Fruit fly (Drosophila melanogaster) whole organism, embryonic: ENCODE results near the gene Moe.

Experiments
- Asciz ChIP-seq: fragments of 200-800 bp; sonication (Bioruptor generic); optimal IDR thresholded peaks from 2 replicates; lab custom pipeline; 2017; ENCODE audit warnings: missing biosample characterization, mild to moderate bottlenecking, missing genetic modification characterization, missing genetic modification reagents
- BEAF-32 ChIP-seq: fragments of 200-800 bp; sonication (Bioruptor generic); optimal IDR thresholded peaks from 3 replicates; lab custom pipeline; 2017; ENCODE audit warnings: missing biosample characterization, missing genetic modification characterization, mild to moderate bottlenecking, moderate library complexity, missing genetic modification reagents
- CG10959 ChIP-seq: fragments of 200-800 bp; sonication (Bioruptor generic); IDR thresholded peaks from 2 replicates; pipeline ENCODE4 v1.3.6; 2022; ENCODE audit warnings: missing biosample characterization, missing genetic modification characterization
- CG1529 ChIP-seq: fragments of 200-800 bp; sonication (Bioruptor generic); optimal IDR thresholded peaks from 3 replicates; lab custom pipeline; 2018; ENCODE audit warnings: missing biosample characterization, missing genetic modification characterization
- CG16863 ChIP-seq: fragments of 200-800 bp; sonication (Bioruptor generic); optimal IDR thresholded peaks from 3 replicates; lab custom pipeline; 2016; ENCODE audit warnings: missing biosample characterization, missing genetic modification characterization
- CG18599 ChIP-seq: fragments of 200-800 bp; sonication (Bioruptor generic); optimal IDR thresholded peaks from 3 replicates; lab custom pipeline; 2017; ENCODE audit warnings: missing biosample characterization, missing genetic modification characterization, mild to moderate bottlenecking, moderate library complexity, missing genetic modification reagents
- CG2678 ChIP-seq: fragments of 200-800 bp; sonication (Bioruptor generic); optimal IDR thresholded peaks from 3 replicates; lab custom pipeline; 2019; ENCODE audit warnings: missing biosample characterization, mild to moderate bottlenecking, missing genetic modification characterization, moderate library complexity
- CG3995 ChIP-seq: fragments of 200-800 bp; sonication (Bioruptor generic); optimal IDR thresholded peaks from 3 replicates; lab custom pipeline; 2016; ENCODE audit warnings: missing biosample characterization, missing genetic modification characterization
- CG43689 ChIP-seq: fragments of 200-800 bp; sonication (Bioruptor generic); IDR thresholded peaks from 2 replicates; pipeline ENCODE4 v1.3.6; 2022; ENCODE audit warnings: missing biosample characterization, missing genetic modification characterization
- CG6654 ChIP-seq: fragments of 200-800 bp; sonication (Bioruptor generic); optimal IDR thresholded peaks from 2 replicates; lab custom pipeline; 2017; ENCODE audit warnings: missing biosample characterization, mild to moderate bottlenecking, missing genetic modification characterization
- CG6813 ChIP-seq: fragments of 200-800 bp; sonication (Bioruptor generic); optimal IDR thresholded peaks from 2 replicates; lab custom pipeline; 2017; ENCODE audit warnings: missing biosample characterization, missing genetic modification characterization, mild to moderate bottlenecking, moderate library complexity, missing genetic modification reagents
- CG7839 ChIP-seq: fragments of 200-800 bp; sonication (Bioruptor generic); optimal IDR thresholded peaks from 3 replicates; lab custom pipeline; 2018; ENCODE audit warnings: missing biosample characterization, mild to moderate bottlenecking, missing genetic modification characterization, moderate library complexity
- CG8089 ChIP-seq: fragments of 200-800 bp; sonication (Bioruptor generic); optimal IDR thresholded peaks from 3 replicates; lab custom pipeline; 2016; ENCODE audit warnings: missing biosample characterization, missing genetic modification characterization
- CG8290 ChIP-seq, 3 experiments: fragments of 200-800 bp; sonication (Bioruptor generic); optimal IDR thresholded peaks; 2 replicates each; lab custom pipeline; 2016 to 2019; ENCODE audit warnings: missing biosample characterization in 3 of 3, missing genetic modification characterization in 3 of 3, mild to moderate bottlenecking in 2 of 3, moderate library complexity in 1 of 3
- CG9215 ChIP-seq: fragments of 200-800 bp; sonication (Bioruptor generic); IDR thresholded peaks from 2 replicates; pipeline ENCODE4 v1.3.6; 2022; ENCODE audit warnings: missing biosample characterization, missing genetic modification characterization
- CrebB ChIP-seq: fragments of 200-800 bp; sonication (Bioruptor generic); optimal IDR thresholded peaks from 3 replicates; lab custom pipeline; 2018; ENCODE audit warnings: missing biosample characterization, mild to moderate bottlenecking, missing genetic modification characterization
- D19B ChIP-seq: fragments of 200-800 bp; sonication (Bioruptor generic); optimal IDR thresholded peaks from 2 replicates; lab custom pipeline; 2017; ENCODE audit warnings: missing biosample characterization, mild to moderate bottlenecking, missing genetic modification characterization
- Deaf1 ChIP-seq: fragments of 200-800 bp; optimal IDR thresholded peaks from 3 replicates; lab custom pipeline; 2019; ENCODE audit warnings: missing biosample characterization, mild to moderate bottlenecking, missing genetic modification characterization, moderate library complexity
- Dll ChIP-seq: fragments of 200-800 bp; sonication (Bioruptor generic); IDR thresholded peaks from 4 replicates; pipeline ENCODE4 v1.3.6; 2022; ENCODE audit warnings: missing biosample characterization, missing genetic modification characterization; ENCODE audit not compliant: partially characterized antibody
- Dref ChIP-seq: fragments of 200-800 bp; sonication (Bioruptor generic); IDR thresholded peaks from 2 replicates; pipeline ENCODE4 v1.3.6; 2022; ENCODE audit warnings: missing biosample characterization, missing genetic modification characterization
- ERR ChIP-seq: fragments of 200-800 bp; sonication (Bioruptor generic); optimal IDR thresholded peaks from 2 replicates; lab custom pipeline; 2016; ENCODE audit warnings: missing biosample characterization, missing genetic modification characterization
- Fer3 ChIP-seq: fragments of 200-800 bp; sonication (Bioruptor generic); optimal IDR thresholded peaks from 2 replicates; lab custom pipeline; 2018; ENCODE audit warnings: missing biosample characterization, mild to moderate bottlenecking, missing genetic modification characterization, moderate library complexity
- H15 ChIP-seq: fragments of 200-800 bp; sonication (Bioruptor generic); IDR thresholded peaks from 3 replicates; pipeline ENCODE4 v1.3.6; 2022; ENCODE audit warnings: missing biosample characterization, missing genetic modification characterization
- Hr3 ChIP-seq: fragments of 200-800 bp; sonication (Bioruptor generic); optimal IDR thresholded peaks from 3 replicates; lab custom pipeline; 2016; ENCODE audit warnings: missing biosample characterization, missing genetic modification characterization
- Kr ChIP-seq: fragments of 200-800 bp; sonication (Bioruptor generic); optimal IDR thresholded peaks from 2 replicates; lab custom pipeline; 2017; ENCODE audit warnings: missing biosample characterization, mild to moderate bottlenecking, missing genetic modification characterization
- Mad ChIP-seq: fragments of 200-800 bp; sonication (Bioruptor generic); optimal IDR thresholded peaks from 2 replicates; lab custom pipeline; 2016; ENCODE audit warnings: missing biosample characterization, missing genetic modification characterization
- Med ChIP-seq: fragments of 200-800 bp; sonication (Bioruptor generic); peaks from one replicate; lab custom pipeline; 2016; ENCODE audit warnings: missing biosample characterization, missing genetic modification characterization, mild to moderate bottlenecking, inconsistent platforms, moderate library complexity
- Optix ChIP-seq: fragments of 200-800 bp; sonication (Bioruptor generic); IDR thresholded peaks from 3 replicates; pipeline ENCODE4 v1.3.6; 2022; ENCODE audit warnings: missing biosample characterization, missing genetic modification characterization
- PHDP ChIP-seq: fragments of 200-800 bp; sonication (Bioruptor generic); optimal IDR thresholded peaks from 3 replicates; lab custom pipeline; 2018; ENCODE audit warnings: missing biosample characterization, mild to moderate bottlenecking, missing genetic modification characterization, moderate library complexity
- Scr ChIP-seq: fragments of 200-800 bp; sonication (Bioruptor generic); IDR thresholded peaks from 2 replicates; pipeline ENCODE4 v1.3.6; 2022; ENCODE audit warnings: missing biosample characterization, missing genetic modification characterization; ENCODE audit not compliant: partially characterized antibody
- Xbp1 ChIP-seq: fragments of 200-800 bp; sonication (Bioruptor generic); optimal IDR thresholded peaks from 3 replicates; lab custom pipeline; 2016; ENCODE audit warnings: missing biosample characterization, mild to moderate bottlenecking, missing genetic modification characterization
- Xrp1 ChIP-seq: fragments of 200-800 bp; sonication (Bioruptor generic); IDR thresholded peaks from 2 replicates; pipeline ENCODE4 v1.3.6; 2022; ENCODE audit warnings: missing biosample characterization, missing genetic modification characterization
- br ChIP-seq: fragments of >200 bp; optimal IDR thresholded peaks from 2 replicates; lab custom pipeline; 2017
- chinmo ChIP-seq: fragments of 200-800 bp; sonication (Bioruptor generic); IDR thresholded peaks from 4 replicates; pipeline ENCODE4 v1.3.6; 2022; ENCODE audit warnings: missing biosample characterization, missing genetic modification characterization; ENCODE audit not compliant: partially characterized antibody
- gce ChIP-seq: fragments of 200-800 bp; sonication (Bioruptor generic); IDR thresholded peaks from 3 replicates; pipeline ENCODE4 v1.3.6; 2022; ENCODE audit warnings: missing biosample characterization, missing genetic modification characterization
- mam ChIP-seq: fragments of 200-800 bp; sonication (Bioruptor generic); optimal IDR thresholded peaks from 3 replicates; lab custom pipeline; 2016; ENCODE audit warnings: missing biosample characterization, missing genetic modification characterization
- nmo ChIP-seq: fragments of 200-800 bp; sonication (Bioruptor generic); optimal IDR thresholded peaks from 2 replicates; lab custom pipeline; 2018; ENCODE audit warnings: missing biosample characterization, mild to moderate bottlenecking, missing genetic modification characterization, moderate library complexity
- pnt ChIP-seq: fragments of 200-800 bp; sonication (Bioruptor generic); optimal IDR thresholded peaks from 3 replicates; lab custom pipeline; 2016; ENCODE audit warnings: missing biosample characterization, missing genetic modification characterization
- run ChIP-seq: fragments of 200-800 bp; sonication (Bioruptor generic); optimal IDR thresholded peaks from 3 replicates; lab custom pipeline; 2018; ENCODE audit warnings: missing biosample characterization, mild to moderate bottlenecking, missing genetic modification characterization
- tap ChIP-seq: fragments of 200-800 bp; optimal IDR thresholded peaks from 3 replicates; lab custom pipeline; 2019; ENCODE audit warnings: missing biosample characterization, mild to moderate bottlenecking, missing genetic modification characterization, moderate library complexity
- tin ChIP-seq: fragments of 200-800 bp; sonication (Bioruptor generic); optimal IDR thresholded peaks from 3 replicates; lab custom pipeline; 2016; ENCODE audit warnings: missing biosample characterization, missing genetic modification characterization
- tup ChIP-seq: fragments of 200-800 bp; sonication (Bioruptor generic); optimal IDR thresholded peaks from 2 replicates; lab custom pipeline; 2016; ENCODE audit warnings: missing biosample characterization, mild to moderate bottlenecking, missing genetic modification characterization, moderate library complexity
- tx ChIP-seq: fragments of 200-800 bp; sonication (Bioruptor generic); optimal IDR thresholded peaks from 2 replicates; lab custom pipeline; 2016; ENCODE audit warnings: missing biosample characterization, missing genetic modification characterization
- wor ChIP-seq: fragments of 200-800 bp; sonication (Bioruptor generic); IDR thresholded peaks from 2 replicates; pipeline ENCODE4 v1.3.6; 2022; ENCODE audit warnings: missing biosample characterization, missing genetic modification characterization
- zfh2 ChIP-seq: fragments of 200-800 bp; sonication (Bioruptor generic); optimal IDR thresholded peaks from 2 replicates; lab custom pipeline; 2016; ENCODE audit warnings: missing biosample characterization, missing genetic modification characterization

The Moe gene

dm6 chrX:8895413-8895812, 2.7 kb downstream of the Moe start:
- TF ChIP-seq br (lab: Kevin White, UChicago) (no peak), tap (peak; percentile 3), BEAF-32 (GFP tag; lab: Kevin White, UChicago) (peak; percentile 4)

dm6 chrX:8895018-8895392, 3.1 kb downstream of the Moe start:
- TF ChIP-seq Asciz (GFP tag; lab: Kevin White, UChicago): no peak
- no peak for TF ChIP-seq Optix (GFP tag; lab: Robert Waterston, UW)
- TF ChIP-seq PHDP (tag; lab: Kevin White, UChicago): no peak
- TF ChIP-seq Med (GFP tag; lab: Kevin White, UChicago): peak; percentile 22
- TF ChIP-seq pnt: no peak

dm6 chrX:8894315-8895017, 3.7 kb downstream of the Moe start:
- TF ChIP-seq CG6654 (peak; percentile 49), wor (GFP tag; lab: Robert Waterston, UW) (peak; percentile 76), Scr (GFP tag; lab: Robert Waterston, UW) (no peak), Hr3 (GFP tag; lab: Kevin White, UChicago) (peak; percentile 66), CG7839 (tag; lab: Kevin White, UChicago) (peak; percentile 84), Deaf1 (tag; lab: Kevin White, UChicago) (peak; percentile 19), Xrp1 (peak; percentile 85), CG9215 (0 out of 2 replicates have a peak, but pooled peaks have one; percentile 16), Kr (GFP tag; lab: Kevin White, UChicago) (peak; percentile 95), Dll (no peak), CG8089 (GFP tag; lab: Kevin White, UChicago) (peak; percentile 19), chinmo (GFP tag; lab: Robert Waterston, UW) (0 out of 4 replicates have a peak, but pooled peaks have one; percentile 36), CG1529 (peak; percentile 82), gce (peak; percentile 73; the same call in 1 of the 3 replicates), tx (peak; percentile 31), Med (GFP tag; lab: Kevin White, UChicago) (peak; percentile 93), CG18599 (GFP tag; lab: Kevin White, UChicago) (peak; percentile 75), CrebB (tag; lab: Kevin White, UChicago) (peak; percentile 24), ERR (GFP tag; lab: Kevin White, UChicago) (no peak), tin (GFP tag; lab: Kevin White, UChicago) (peak; percentile 73), br (lab: Kevin White, UChicago) (no peak), CG8290 (GFP tag; optimal IDR thresholded peaks at IDR 0.05; lab: Kevin White, UChicago) (peak; percentile 66), CG8290 (tag; optimal IDR thresholded peaks at IDR 0.05; lab: Kevin White, UChicago) (peak in 1 of 2 experiments; percentile 63), Xbp1 (GFP tag; lab: Kevin White, UChicago) (peak; percentile 76), CG43689 (GFP tag; lab: Robert Waterston, UW) (no peak), run (tag; lab: Kevin White, UChicago) (peak; percentile 90), Fer3 (tag; lab: Kevin White, UChicago) (peak; percentile 63), nmo (GFP tag; lab: Kevin White, UChicago) (peak; percentile 84), CG10959 (GFP tag; lab: Robert Waterston, UW) (peak; percentile 52), mam (peak; percentile 50), tup (GFP tag; lab: Kevin White, UChicago) (no peak), CG16863 (GFP tag; lab: Kevin White, UChicago) (peak; percentile 31), zfh2 (GFP tag; lab: Kevin White, UChicago) (peak; percentile 41), CG2678 (tag; lab: Kevin White, UChicago) (peak; percentile 87), Mad (peak; percentile 67), Dref (GFP tag; lab: Robert Waterston, UW) (no peak), CG3995 (GFP tag; lab: Kevin White, UChicago) (peak; percentile 28), D19B (GFP tag; lab: Kevin White, UChicago) (peak; percentile 43), H15 (GFP tag; lab: Robert Waterston, UW) (peak; percentile 60; the same call in 2 of the 3 replicates), CG6813 (GFP tag; lab: Kevin White, UChicago) (peak; percentile 85)
